Fruit fly (Drosophila melanogaster): ENCODE data around the gene eIF1A.

The eIF1A gene

DNA sequence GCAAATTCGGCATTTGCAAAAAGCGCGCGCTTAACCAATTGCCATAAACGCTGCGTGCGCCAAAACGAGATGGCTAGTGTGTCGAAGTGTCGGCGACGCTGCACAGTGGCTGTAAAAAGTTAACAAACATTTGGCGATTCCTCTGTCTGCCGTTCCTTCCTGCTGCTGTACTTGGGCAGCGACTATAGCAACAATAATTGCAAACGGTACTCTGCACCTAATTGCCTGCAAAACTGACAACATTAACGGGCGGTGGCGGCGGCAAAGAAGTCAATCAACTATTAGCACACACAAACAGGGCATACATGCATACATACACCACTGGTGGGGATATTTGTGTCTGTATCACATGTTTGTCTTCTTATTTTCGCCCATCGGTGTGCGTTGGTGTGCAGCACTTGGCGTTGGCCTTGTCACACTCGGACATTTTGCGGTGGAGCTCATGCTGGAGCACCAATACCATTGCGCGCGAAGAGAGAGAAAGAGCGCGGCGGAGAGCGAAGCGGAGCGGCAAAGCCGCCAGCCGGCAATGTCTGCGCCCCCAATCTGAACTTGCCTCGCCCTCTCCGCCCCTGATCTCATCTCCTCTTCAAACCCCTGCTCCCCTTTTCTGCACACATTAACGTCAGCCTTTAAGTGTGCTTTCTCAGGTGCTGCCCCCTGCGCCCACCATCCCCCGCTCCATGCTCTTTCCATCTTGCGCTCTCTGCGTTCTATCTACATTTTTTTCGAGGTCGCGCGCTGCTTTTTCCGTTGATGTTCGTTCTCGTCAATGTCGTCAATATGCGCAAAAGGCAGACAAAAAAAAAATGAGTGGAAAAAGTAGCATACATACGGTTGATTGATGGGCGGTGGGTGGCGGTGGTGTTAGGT is 30.1 kb upstream of the eIF1A start (continued):
- no peak for TF ChIP-seq tx (GFP tag; optimal IDR thresholded peaks at IDR 0.05)
- no peak for TF ChIP-seq eyg (GFP tag; optimal IDR thresholded peaks at IDR 0.05)
- no peak; the same call in 1 of the 2 replicates for TF ChIP-seq MBD-R2 (GFP tag; IDR thresholded peaks at IDR 0.05)
- TF ChIP-seq CG4730 (GFP tag; IDR thresholded peaks at IDR 0.05) = no peak
- no peak for TF ChIP-seq CG9797 (GFP tag; optimal IDR thresholded peaks at IDR 0.05)
- TF ChIP-seq Vsx1 (GFP tag; optimal IDR thresholded peaks at IDR 0.05) = no peak
- TF ChIP-seq dmrt11E (tag; optimal IDR thresholded peaks at IDR 0.05) = no peak
- TF ChIP-seq Xrp1 (GFP tag; IDR thresholded peaks at IDR 0.05) = peak; percentile 5; the same call in 1 of the 2 replicates
- TF ChIP-seq HLHmδ (GFP tag; optimal IDR thresholded peaks at IDR 0.05) = no peak
- TF ChIP-seq ems (GFP tag; optimal IDR thresholded peaks at IDR 0.05) = no peak
- TF ChIP-seq fd96Cb (tag; optimal IDR thresholded peaks at IDR 0.05) = no peak
- TF ChIP-seq CG9215 (GFP tag; IDR thresholded peaks at IDR 0.05) = no peak
- TF ChIP-seq lab (GFP tag; optimal IDR thresholded peaks at IDR 0.05) = peak; percentile 8
- peak; percentile 51 for TF ChIP-seq CG34376 (GFP tag; optimal IDR thresholded peaks at IDR 0.05)
- no peak for TF ChIP-seq HLH54F (GFP tag; optimal IDR thresholded peaks at IDR 0.05)
- no peak for TF ChIP-seq mld (GFP tag; IDR thresholded peaks at IDR 0.05; ENCODE audit: partially characterized antibody)
- no peak; the same call in 1 of the 2 replicates for TF ChIP-seq onecut (GFP tag; IDR thresholded peaks at IDR 0.05)
- TF ChIP-seq Chrac-16 (GFP tag; optimal IDR thresholded peaks at IDR 0.05) = no peak
- TF ChIP-seq pho (GFP tag; optimal IDR thresholded peaks at IDR 0.05) = no peak
- no peak for TF ChIP-seq Neu2 (GFP tag; optimal IDR thresholded peaks at IDR 0.05; ENCODE audit: borderline replicate concordance)
- TF ChIP-seq salm (tag; optimal IDR thresholded peaks at IDR 0.05) = no peak
- peak; percentile 69 for TF ChIP-seq ERR (GFP tag; optimal IDR thresholded peaks at IDR 0.05)
- TF ChIP-seq pfk (GFP tag; optimal IDR thresholded peaks at IDR 0.05) = no peak
- TF ChIP-seq nerfin-1 (tag; optimal IDR thresholded peaks at IDR 0.05) = no peak
- TF ChIP-seq Ets65A (GFP tag) = peak; percentile 74
- no peak for TF ChIP-seq gsb-n (tag; optimal IDR thresholded peaks at IDR 0.05)
- TF ChIP-seq CG11398 (GFP tag; optimal IDR thresholded peaks at IDR 0.05) = no peak
- TF ChIP-seq Stat92E (GFP tag; optimal IDR thresholded peaks at IDR 0.05) = no peak
- no peak for TF ChIP-seq stc (GFP tag; IDR thresholded peaks at IDR 0.05)
- peak; percentile 40; the same call in 1 of the 2 replicates for TF ChIP-seq CG9932 (GFP tag; IDR thresholded peaks at IDR 0.05)
- TF ChIP-seq CG10543 (GFP tag; optimal IDR thresholded peaks at IDR 0.05) = peak; percentile 88
- no peak for TF ChIP-seq bigmax (GFP tag; optimal IDR thresholded peaks at IDR 0.05)
- peak; percentile 44; the same call in 1 of the 3 replicates for TF ChIP-seq CG34422 (GFP tag; IDR thresholded peaks at IDR 0.05)
- TF ChIP-seq Dp (GFP tag; optimal IDR thresholded peaks at IDR 0.05) = peak; percentile 28
- peak; percentile 53; the same call in 1 of the 2 replicates for TF ChIP-seq CG42726 (GFP tag; IDR thresholded peaks at IDR 0.05; ENCODE audit: partially characterized antibody)
- peak; percentile 15 for TF ChIP-seq shn (GFP tag; optimal IDR thresholded peaks at IDR 0.05)
- no peak for TF ChIP-seq CG6689 (GFP tag; IDR thresholded peaks at IDR 0.05)
- no peak for TF ChIP-seq danr (GFP tag; IDR thresholded peaks at IDR 0.05)
- no peak for TF ChIP-seq usp (GFP tag; optimal IDR thresholded peaks at IDR 0.05)
- peak; percentile 3 for TF ChIP-seq org-1 (GFP tag; optimal IDR thresholded peaks at IDR 0.05)
- TF ChIP-seq CG12769 (tag; optimal IDR thresholded peaks at IDR 0.05) = peak; percentile 55
- TF ChIP-seq CG3163 (GFP tag; optimal IDR thresholded peaks at IDR 0.05) = peak; percentile 40
- TF ChIP-seq CoRest (tag; optimal IDR thresholded peaks at IDR 0.05) = no peak
- no peak for TF ChIP-seq sima (GFP tag; optimal IDR thresholded peaks at IDR 0.05)
- TF ChIP-seq Hmx (GFP tag; optimal IDR thresholded peaks at IDR 0.05) = no peak
- TF ChIP-seq Bgb (GFP tag; IDR thresholded peaks at IDR 0.05; ENCODE audit: partially characterized antibody) = peak; percentile 28; the same call in 1 of the 2 replicates
- no peak for TF ChIP-seq CG43689 (GFP tag; IDR thresholded peaks at IDR 0.05)
- TF ChIP-seq exex (tag; optimal IDR thresholded peaks at IDR 0.05) = peak; percentile 28
- peak; percentile 61 for TF ChIP-seq nom (GFP tag; optimal IDR thresholded peaks at IDR 0.05)
